Fruit fly (Drosophila melanogaster) whole organism, embryonic: ENCODE measurements around the gene Rpn1.

Experiments used
- CG10979 ChIP-seq: fragments of 200-800 bp; sonication (Bioruptor generic); optimal IDR thresholded peaks from 2 replicates; lab custom pipeline; 2018; ENCODE audit warnings: missing biosample characterization, mild to moderate bottlenecking, missing genetic modification characterization, moderate library complexity
- CG12071 ChIP-seq: fragments of 200-800 bp; sonication (Bioruptor generic); optimal IDR thresholded peaks from 3 replicates; lab custom pipeline; 2018; ENCODE audit warnings: missing biosample characterization, mild to moderate bottlenecking, missing genetic modification characterization
- CG12391 ChIP-seq: fragments of 200-800 bp; sonication (Bioruptor generic); optimal IDR thresholded peaks from 3 replicates; lab custom pipeline; 2018; ENCODE audit warnings: missing biosample characterization, mild to moderate bottlenecking, missing genetic modification characterization, moderate library complexity
- CG12769 ChIP-seq: fragments of 200-800 bp; sonication (Bioruptor generic); optimal IDR thresholded peaks from 2 replicates; lab custom pipeline; 2019; ENCODE audit warnings: missing biosample characterization, mild to moderate bottlenecking, missing genetic modification characterization, moderate library complexity
- CG13775 ChIP-seq: fragments of 200-800 bp; sonication (Bioruptor generic); optimal IDR thresholded peaks from 3 replicates; lab custom pipeline; 2017; ENCODE audit warnings: missing biosample characterization, mild to moderate bottlenecking, missing genetic modification characterization
- CG14965 ChIP-seq: fragments of 200-800 bp; sonication (Bioruptor generic); optimal IDR thresholded peaks from 2 replicates; lab custom pipeline; 2016; ENCODE audit warnings: missing biosample characterization, missing genetic modification characterization, borderline replicate concordance
- CG1603 ChIP-seq: fragments of 200-800 bp; sonication (Bioruptor generic); optimal IDR thresholded peaks from 2 replicates; lab custom pipeline; 2019; ENCODE audit warnings: missing biosample characterization, mild to moderate bottlenecking, missing genetic modification characterization, moderate library complexity
- CG17328 ChIP-seq: fragments of 200-800 bp; sonication (Bioruptor generic); IDR thresholded peaks from 2 replicates; pipeline ENCODE4 v1.3.6; 2022; ENCODE audit warnings: missing biosample characterization, missing genetic modification characterization
- CG17361 ChIP-seq: fragments of 200-800 bp; sonication (Bioruptor generic); IDR thresholded peaks from 3 replicates; pipeline ENCODE4 v1.3.6; 2022; ENCODE audit warnings: missing biosample characterization, missing genetic modification characterization
- CG18011 ChIP-seq: fragments of 200-800 bp; sonication (Bioruptor generic); optimal IDR thresholded peaks from 2 replicates; lab custom pipeline; 2017; ENCODE audit warnings: missing biosample characterization, missing genetic modification characterization, mild to moderate bottlenecking, moderate library complexity, missing genotype
- CG2129 ChIP-seq: fragments of 200-800 bp; sonication (Bioruptor generic); IDR thresholded peaks from 2 replicates; pipeline ENCODE4 v1.3.6; 2022; ENCODE audit warnings: missing biosample characterization, missing genetic modification characterization; ENCODE audit not compliant: partially characterized antibody
- CG2202 ChIP-seq: fragments of 200-800 bp; sonication (Bioruptor generic); optimal IDR thresholded peaks from 2 replicates; lab custom pipeline; 2018; ENCODE audit warnings: missing biosample characterization, mild to moderate bottlenecking, missing genetic modification characterization
- CG30431 ChIP-seq: fragments of 200-800 bp; sonication (Bioruptor generic); optimal IDR thresholded peaks from 2 replicates; lab custom pipeline; 2017; ENCODE audit warnings: missing biosample characterization, missing genetic modification characterization
- CG34422 ChIP-seq: fragments of 200-800 bp; sonication (Bioruptor generic); IDR thresholded peaks from 3 replicates; pipeline ENCODE4 v1.3.6; 2022; ENCODE audit warnings: missing biosample characterization, missing genetic modification characterization
- CG7271 ChIP-seq: fragments of 200-800 bp; sonication (Bioruptor generic); optimal IDR thresholded peaks from 2 replicates; lab custom pipeline; 2018; ENCODE audit warnings: missing biosample characterization, mild to moderate bottlenecking, missing genetic modification characterization, moderate library complexity
- CG7357 ChIP-seq: fragments of 200-800 bp; sonication (Bioruptor generic); IDR thresholded peaks from 3 replicates; pipeline ENCODE4 v1.3.6; 2022; ENCODE audit warnings: missing biosample characterization, missing genetic modification characterization
- CG7372 ChIP-seq: fragments of 200-800 bp; sonication (Bioruptor generic); IDR thresholded peaks from 2 replicates; pipeline ENCODE4 v1.3.6; 2022; ENCODE audit warnings: missing biosample characterization, missing genetic modification characterization
- CG8359 ChIP-seq: fragments of 200-800 bp; sonication (Bioruptor generic); optimal IDR thresholded peaks from 2 replicates; lab custom pipeline; 2017; ENCODE audit warnings: missing biosample characterization, mild to moderate bottlenecking, missing genetic modification characterization, borderline replicate concordance
- CG9817 ChIP-seq: fragments of 200-800 bp; sonication (Bioruptor generic); optimal IDR thresholded peaks from 2 replicates; lab custom pipeline; 2018; ENCODE audit warnings: missing biosample characterization, mild to moderate bottlenecking, missing genetic modification characterization, moderate library complexity
- CoRest ChIP-seq: fragments of 200-800 bp; sonication (Bioruptor generic); optimal IDR thresholded peaks from 3 replicates; lab custom pipeline; 2018; ENCODE audit warnings: missing biosample characterization, mild to moderate bottlenecking, missing genetic modification characterization, moderate library complexity
- HLH3B ChIP-seq: fragments of 200-800 bp; sonication (Bioruptor generic); IDR thresholded peaks from 2 replicates; pipeline ENCODE4 v1.3.6; 2022; ENCODE audit warnings: missing biosample characterization, missing genetic modification characterization
- Mad ChIP-seq: fragments of 200-800 bp; sonication (Bioruptor generic); optimal IDR thresholded peaks from 2 replicates; lab custom pipeline; 2016; ENCODE audit warnings: missing biosample characterization, missing genetic modification characterization
- Ptx1 ChIP-seq: fragments of 200-800 bp; sonication (Bioruptor generic); IDR thresholded peaks from 2 replicates; pipeline ENCODE4 v1.3.6; 2022; ENCODE audit warnings: missing biosample characterization, missing genetic modification characterization
- Xbp1 ChIP-seq: fragments of 200-800 bp; sonication (Bioruptor generic); optimal IDR thresholded peaks from 3 replicates; lab custom pipeline; 2016; ENCODE audit warnings: missing biosample characterization, mild to moderate bottlenecking, missing genetic modification characterization
- croc ChIP-seq: fragments of 200-800 bp; sonication (Bioruptor generic); conservative IDR thresholded peaks from 3 replicates; pipeline ENCODE4 v1.3.6; 2022; ENCODE audit warnings: missing biosample characterization, missing genetic modification characterization
- dmrt11E ChIP-seq: fragments of 200-800 bp; sonication (Bioruptor generic); optimal IDR thresholded peaks from 3 replicates; lab custom pipeline; 2018; ENCODE audit warnings: missing biosample characterization, mild to moderate bottlenecking, missing genetic modification characterization, moderate library complexity
- dmrt99B ChIP-seq: fragments of 200-800 bp; sonication (Bioruptor generic); optimal IDR thresholded peaks from 2 replicates; lab custom pipeline; 2018; ENCODE audit warnings: missing biosample characterization, mild to moderate bottlenecking, missing genetic modification characterization, moderate library complexity
- esg ChIP-seq: fragments of 200-800 bp; sonication (Bioruptor generic); conservative IDR thresholded peaks from 2 replicates; pipeline ENCODE4 v1.3.6; 2022; ENCODE audit warnings: missing biosample characterization, missing genetic modification characterization
- eve ChIP-seq, 2 experiments: fragments of >200 bp; optimal IDR thresholded peaks; 2 replicates each; lab custom pipeline; 2017; ENCODE audit warnings: missing biosample characterization in 2 of 2, missing genetic modification characterization in 2 of 2
- fd102C ChIP-seq: fragments of 200-800 bp; sonication (Bioruptor generic); optimal IDR thresholded peaks from 2 replicates; lab custom pipeline; 2018; ENCODE audit warnings: missing biosample characterization, mild to moderate bottlenecking, missing genetic modification characterization, moderate library complexity
- fd96Cb ChIP-seq: fragments of 200-800 bp; sonication (Bioruptor generic); optimal IDR thresholded peaks from 2 replicates; lab custom pipeline; 2018; ENCODE audit warnings: missing biosample characterization, mild to moderate bottlenecking, missing genetic modification characterization, moderate library complexity
- fu2 ChIP-seq: fragments of 200-800 bp; sonication (Bioruptor generic); optimal IDR thresholded peaks from 2 replicates; lab custom pipeline; 2016; ENCODE audit warnings: missing biosample characterization, missing genetic modification characterization
- gce ChIP-seq: fragments of 200-800 bp; sonication (Bioruptor generic); IDR thresholded peaks from 3 replicates; pipeline ENCODE4 v1.3.6; 2022; ENCODE audit warnings: missing biosample characterization, missing genetic modification characterization
- insv ChIP-seq, 2 experiments: fragments of 200-800 bp; sonication (Bioruptor generic); optimal IDR thresholded peaks; 3 replicates each; lab custom pipeline; 2016 to 2018; ENCODE audit warnings: missing biosample characterization in 2 of 2, missing genetic modification characterization in 2 of 2
- jing ChIP-seq: fragments of 200-800 bp; sonication (Bioruptor generic); optimal IDR thresholded peaks from 2 replicates; lab custom pipeline; 2018; ENCODE audit warnings: missing biosample characterization, mild to moderate bottlenecking, missing genetic modification characterization
- klu ChIP-seq: fragments of 200-800 bp; sonication (Bioruptor generic); IDR thresholded peaks from 2 replicates; pipeline ENCODE4 v1.3.6; 2022; ENCODE audit warnings: missing biosample characterization, missing genetic modification characterization
- lola ChIP-seq, 3 experiments: fragments of >200 bp in 2 of 3; fragments of 200-800 bp in 1 of 3; sonication (Bioruptor generic) in 1 of 3; optimal IDR thresholded peaks; 2 replicates each; lab custom pipeline; 2017 to 2019; ENCODE audit warnings: missing biosample characterization in 3 of 3, missing genetic modification characterization in 3 of 3, mild to moderate bottlenecking in 1 of 3, moderate library complexity in 1 of 3
- maf-S ChIP-seq: fragments of 200-800 bp; sonication (Bioruptor generic); optimal IDR thresholded peaks from 2 replicates; lab custom pipeline; 2016; ENCODE audit warnings: missing biosample characterization, missing genetic modification characterization
- pan ChIP-seq, 4 experiments: fragments of >200 bp in 3 of 4; fragments of 200-800 bp in 1 of 4; sonication (Bioruptor generic) in 1 of 4; optimal IDR thresholded peaks in 3 of 4; IDR thresholded peaks in 1 of 4; 2 replicates each; pipeline versions ENCODE4 v1.3.6 to Lab custom; 2017 to 2022; ENCODE audit warnings: missing biosample characterization in 2 of 4, missing genetic modification characterization in 2 of 4, mixed read lengths in 1 of 4
- ranshi ChIP-seq: fragments of 200-800 bp; sonication (Bioruptor generic); IDR thresholded peaks from 2 replicates; pipeline ENCODE4 v1.3.6; 2022; ENCODE audit warnings: missing biosample characterization, missing genetic modification characterization
- run ChIP-seq: fragments of 200-800 bp; sonication (Bioruptor generic); optimal IDR thresholded peaks from 3 replicates; lab custom pipeline; 2018; ENCODE audit warnings: missing biosample characterization, mild to moderate bottlenecking, missing genetic modification characterization
- sc ChIP-seq, 3 experiments: fragments of >200 bp in 2 of 3; fragments of 200-800 bp in 1 of 3; sonication (Bioruptor generic) in 1 of 3; optimal IDR thresholded peaks; 2 replicates in 2 of 3; 3 replicates in 1 of 3; lab custom pipeline; 2017; ENCODE audit warnings: mild to moderate bottlenecking in 1 of 3, missing biosample characterization in 1 of 3, missing genetic modification characterization in 1 of 3, missing genetic modification reagents in 1 of 3
- sens ChIP-seq: fragments of 200-800 bp; sonication (Bioruptor generic); peaks from one replicate; lab custom pipeline; 2016; ENCODE audit warnings: missing biosample characterization, missing genetic modification characterization
- so ChIP-seq: fragments of 200-800 bp; sonication (Bioruptor generic); IDR thresholded peaks from 3 replicates; pipeline ENCODE4 v1.3.6; 2022; ENCODE audit warnings: missing biosample characterization, missing genetic modification characterization
- sqz ChIP-seq: fragments of 200-800 bp; sonication (Bioruptor generic); optimal IDR thresholded peaks from 3 replicates; lab custom pipeline; 2018; ENCODE audit warnings: missing biosample characterization, mild to moderate bottlenecking, missing genetic modification characterization
- tin ChIP-seq: fragments of 200-800 bp; sonication (Bioruptor generic); optimal IDR thresholded peaks from 3 replicates; lab custom pipeline; 2016; ENCODE audit warnings: missing biosample characterization, missing genetic modification characterization
- vvl ChIP-seq: fragments of 200-800 bp; sonication (Bioruptor generic); IDR thresholded peaks from 2 replicates; pipeline ENCODE4 v1.3.6; 2022; ENCODE audit warnings: missing biosample characterization, missing genetic modification characterization
- wek ChIP-seq: fragments of 200-800 bp; sonication (Bioruptor generic); optimal IDR thresholded peaks from 3 replicates; lab custom pipeline; 2018; ENCODE audit warnings: missing biosample characterization, mild to moderate bottlenecking, missing genetic modification characterization, moderate library complexity

Rpn1 gene

DNA sequence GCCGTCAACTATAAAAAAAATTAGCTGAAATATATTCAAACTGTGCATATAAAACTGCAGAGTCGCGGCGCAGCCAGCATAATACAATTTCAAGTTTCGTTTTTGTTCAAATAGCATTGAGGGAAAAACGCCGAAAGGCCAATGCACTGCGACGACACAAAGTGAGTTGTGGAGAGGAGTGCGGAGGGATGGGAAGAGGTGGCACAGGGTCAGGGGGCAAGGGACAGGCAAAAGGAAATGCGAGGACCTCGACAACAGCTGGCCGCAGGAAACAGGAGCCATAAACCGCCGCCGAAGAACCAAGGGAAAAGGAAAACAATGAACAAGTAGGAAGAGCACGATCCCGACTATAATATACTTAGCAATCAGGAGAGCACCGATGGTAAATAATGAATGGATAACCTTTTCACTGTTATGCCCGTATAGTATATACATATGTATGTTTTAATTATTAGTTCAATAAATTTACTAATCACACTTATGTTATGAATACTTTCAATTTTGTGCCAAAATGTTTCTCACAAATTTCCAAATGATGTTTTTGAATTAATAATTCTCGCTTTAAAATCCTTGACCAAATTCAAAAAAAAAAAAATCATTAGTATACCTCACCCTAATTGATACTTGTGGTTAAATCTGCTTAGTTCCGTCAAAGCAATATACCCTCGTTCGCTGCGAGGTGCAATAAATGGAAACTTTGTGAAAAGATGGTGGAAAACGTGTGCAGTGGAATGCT lies 16.1 kb upstream of the Rpn1 start (continued):
- TF ChIP-seq gce (GFP tag; lab: Robert Waterston, UW), result no peak
- 0 out of 3 replicates have a peak, but pooled peaks have one; percentile 29 for TF ChIP-seq CG17361 (GFP tag; lab: Robert Waterston, UW)
- TF ChIP-seq so (GFP tag; lab: Robert Waterston, UW), result no peak
- TF ChIP-seq sc (optimal IDR thresholded peaks at IDR 0.05; lab: Kevin White, UChicago), result no peak
- TF ChIP-seq sc (GFP tag; optimal IDR thresholded peaks at IDR 0.05; lab: Kevin White, UChicago), result peak; percentile 14
- TF ChIP-seq pan (optimal IDR thresholded peaks at IDR 0.05; lab: Kevin White, UChicago), result peak in 1 of 2 experiments; percentile 73
- TF ChIP-seq pan (GFP tag; optimal IDR thresholded peaks at IDR 0.05 in 1 of 2, IDR thresholded peaks at IDR 0.05 in 1 of 2), result no peak
- peak; percentile 21 to 82 for TF ChIP-seq eve (GFP tag; optimal IDR thresholded peaks at IDR 0.05; lab: Kevin White, UChicago)
- no peak for TF ChIP-seq insv (GFP tag; optimal IDR thresholded peaks at IDR 0.05; lab: Kevin White, UChicago)
- TF ChIP-seq Mad, result no peak
- TF ChIP-seq fd102C (GFP tag; lab: Kevin White, UChicago), result peak; percentile 49
- no peak for TF ChIP-seq klu (GFP tag; lab: Robert Waterston, UW)
- no peak for TF ChIP-seq CG7357 (GFP tag; lab: Robert Waterston, UW)
- TF ChIP-seq tin, result no peak
- peak; percentile 52 for TF ChIP-seq CG13775
- no peak for TF ChIP-seq CG12071 (GFP tag; lab: Kevin White, UChicago)
- no peak for TF ChIP-seq CG9817 (tag; lab: Kevin White, UChicago)
- peak; percentile 12 for TF ChIP-seq CG30431 (GFP tag; lab: Kevin White, UChicago)
- TF ChIP-seq ranshi (GFP tag; lab: Robert Waterston, UW), result no peak
- TF ChIP-seq CG18011 (GFP tag; lab: Kevin White, UChicago), result no peak
- TF ChIP-seq CG17328 (GFP tag; lab: Robert Waterston, UW), result 0 out of 2 replicates have a peak, but pooled peaks have one; percentile 25
- peak; percentile 54 for TF ChIP-seq dmrt99B (tag; lab: Kevin White, UChicago)
- TF ChIP-seq wek, result no peak
- TF ChIP-seq lola (GFP tag; optimal IDR thresholded peaks at IDR 0.05; lab: Kevin White, UChicago), result peak in 1 of 3 experiments; percentile 74
- peak; percentile 81 for TF ChIP-seq dmrt11E (tag; lab: Kevin White, UChicago)
- no peak for TF ChIP-seq CG7271 (tag; lab: Kevin White, UChicago)
- no peak for TF ChIP-seq CG8359 (GFP tag; lab: Kevin White, UChicago)
- peak; percentile 15 for TF ChIP-seq CG2202 (tag; lab: Kevin White, UChicago)
- no peak for TF ChIP-seq run (tag; lab: Kevin White, UChicago)
- peak; percentile 55 for TF ChIP-seq CoRest
- peak; percentile 21; the same call in 1 of the 3 replicates for TF ChIP-seq croc
- TF ChIP-seq CG12391 (tag; lab: Kevin White, UChicago), result peak; percentile 71
- TF ChIP-seq sqz, result no peak
- TF ChIP-seq Xbp1 (GFP tag; lab: Kevin White, UChicago), result peak; percentile 51
- peak; percentile 19 for TF ChIP-seq fd96Cb
- no peak for TF ChIP-seq Ptx1 (GFP tag; lab: Robert Waterston, UW)
- peak; percentile 55 for TF ChIP-seq CG10979
- TF ChIP-seq jing (GFP tag; lab: Kevin White, UChicago), result no peak

dm6 chr3L:19899308-19899927 lies 15.4 kb upstream of the Rpn1 start:
- TF ChIP-seq CG1603 (tag; lab: Kevin White, UChicago) (peak; percentile 10), fu2 (GFP tag; lab: Kevin White, UChicago) (no peak), CG7372 (GFP tag; lab: Robert Waterston, UW) (no peak), CG14965 (no peak), maf-S (GFP tag; lab: Kevin White, UChicago) (no peak), HLH3B (no peak), CG2129 (no peak), CG12769 (tag; lab: Kevin White, UChicago) (peak; percentile 44), vvl (GFP tag; lab: Robert Waterston, UW) (no peak), sens (GFP tag; lab: Kevin White, UChicago) (peak; percentile 91), CG34422 (GFP tag; lab: Robert Waterston, UW) (no peak), esg (no peak)
